Worm (Caenorhabditis elegans) whole organism, L3 larva: Measurements from ENCODE around the gene efk-1.

Experiments used
- ZK546.5 ChIP-seq: sonication (generic microtip); optimal IDR thresholded peaks from 2 replicates; lab custom pipeline; 2017; ENCODE audit warnings: missing biosample characterization, missing genetic modification characterization
- ama-1 ChIP-seq: fragments of 150-350 bp; optimal IDR thresholded peaks from 2 replicates; lab custom pipeline; 2018
- ceh-16 ChIP-seq: sonication (generic microtip); optimal IDR thresholded peaks from 2 replicates; lab custom pipeline; 2017; ENCODE audit warnings: missing biosample characterization, missing genetic modification characterization
- elt-1 ChIP-seq: fragments of 150-350 bp; optimal IDR thresholded peaks from 2 replicates; lab custom pipeline; 2014; ENCODE audit warnings: missing biosample characterization, missing genetic modification characterization
- nhr-12 ChIP-seq: fragments of 150-350 bp; optimal IDR thresholded peaks from 2 replicates; lab custom pipeline; 2014; ENCODE audit warnings: missing biosample characterization, missing genetic modification characterization

- TF ChIP-seq nhr-12 (tag; lab: Kevin White, UChicago) (no peak), ama-1 (no peak), elt-1 (tag; lab: Kevin White, UChicago) (no peak), ZK546.5 (tag; lab: Kevin White, UChicago) (no peak), ceh-16 (tag; lab: Kevin White, UChicago) (no peak)
These were observed 27.5 kb downstream of the efk-1 start for ce11 chrIII:6140818-6141217.
